Worm (Caenorhabditis elegans) whole organism, late embryonic: ENCODE data around the gene ubq-1.

ENCODE experiments used
- F13H6.1 ChIP-seq: sonication (generic microtip); optimal IDR thresholded peaks from 2 replicates; lab custom pipeline; 2016; ENCODE audit warnings: missing genetic modification characterization, missing compliant biosample characterization
- ama-1 ChIP-seq: fragments of 150-350 bp; optimal IDR thresholded peaks from 2 replicates; lab custom pipeline; 2014
- ceh-14 ChIP-seq: sonication (generic microtip); optimal IDR thresholded peaks from 2 replicates; lab custom pipeline; 2016; ENCODE audit warnings: missing genotype, missing genetic modification characterization, missing compliant biosample characterization
- ceh-31 ChIP-seq: sonication (generic microtip); optimal IDR thresholded peaks from 2 replicates; lab custom pipeline; 2016; ENCODE audit warnings: missing genetic modification characterization, missing compliant biosample characterization
- ceh-6 ChIP-seq: fragments of 200-800 bp; sonication (Bioruptor generic); optimal IDR thresholded peaks from 2 replicates; lab custom pipeline; 2018; ENCODE audit warnings: mild to moderate bottlenecking, missing genetic modification characterization, missing compliant biosample characterization
- ceh-9 ChIP-seq: sonication (generic microtip); optimal IDR thresholded peaks from 2 replicates; lab custom pipeline; 2016; ENCODE audit warnings: mild to moderate bottlenecking, missing genetic modification characterization, inconsistent platforms, missing compliant biosample characterization
- dve-1 ChIP-seq: sonication (generic microtip); optimal IDR thresholded peaks from 2 replicates; lab custom pipeline; 2017; ENCODE audit warnings: antibody characterized with exemption, mild to moderate bottlenecking, missing genetic modification characterization, missing compliant biosample characterization
- hlh-8 ChIP-seq: sonication (generic microtip); optimal IDR thresholded peaks from 2 replicates; lab custom pipeline; 2016; ENCODE audit warnings: missing genotype, missing genetic modification characterization, missing compliant biosample characterization
- nfya-1 ChIP-seq: sonication (generic microtip); optimal IDR thresholded peaks from 2 replicates; lab custom pipeline; 2017; ENCODE audit warnings: missing genetic modification characterization, mild to moderate bottlenecking, missing compliant biosample characterization, antibody characterized with exemption, moderate library complexity
- nhr-11 ChIP-seq: fragments of 150-350 bp; optimal IDR thresholded peaks from 2 replicates; lab custom pipeline; 2014; ENCODE audit warnings: missing biosample characterization, missing genetic modification characterization
- unc-55 ChIP-seq: sonication (generic microtip); optimal IDR thresholded peaks from 2 replicates; lab custom pipeline; 2017; ENCODE audit warnings: missing biosample characterization, missing genetic modification reagents, missing genetic modification characterization
- zip-5 ChIP-seq: sonication (generic microtip); optimal IDR thresholded peaks from 2 replicates; lab custom pipeline; 2016; ENCODE audit warnings: missing genetic modification characterization, missing compliant biosample characterization

- TF ChIP-seq ceh-6 (GFP tag; lab: Kevin White, UChicago), result no peak
- TF ChIP-seq ceh-31 (tag; lab: Kevin White, UChicago), result no peak
- TF ChIP-seq ceh-9 (tag; lab: Kevin White, UChicago), result no peak
- TF ChIP-seq ama-1 (lab: Kevin White, UChicago), result no peak
- TF ChIP-seq dve-1 (tag; lab: Kevin White, UChicago), result no peak
- no peak for TF ChIP-seq nfya-1
- TF ChIP-seq zip-5 (tag; lab: Kevin White, UChicago), result no peak
- TF ChIP-seq hlh-8, result no peak
- no peak for TF ChIP-seq unc-55 (GFP tag; lab: Kevin White, UChicago)
- no peak for TF ChIP-seq ceh-14 (tag; lab: Kevin White, UChicago)
- TF ChIP-seq nhr-11 (tag; lab: Kevin White, UChicago), result no peak
- TF ChIP-seq F13H6.1 (tag; lab: Kevin White, UChicago), result no peak
Measured at ce11 chrIII:5965368-5965767, 25.3 kb downstream of the ubq-1 start.
